Fruit fly (Drosophila melanogaster): ENCODE data around the gene PIG-H.
"Not testable (repeated sequence)": the region's sequence is repeated elsewhere in the genome, so short reads cannot be mapped to it uniquely, and the experiment has no call there.

PIG-H gene

dm6 chr3R:8026515-8026914, 26.9 kb downstream of the PIG-H start:
- TF ChIP-seq insv (optimal IDR thresholded peaks at IDR 0.05) (no peak), psq (optimal IDR thresholded peaks at IDR 0.05) (no peak), Myc (optimal IDR thresholded peaks at IDR 0.05) (no peak), h (optimal IDR thresholded peaks at IDR 0.05) (no peak), ttk (optimal IDR thresholded peaks at IDR 0.05) (no peak), Sin3A (optimal IDR thresholded peaks at IDR 0.05) (no peak)

- TF ChIP-seq Myc (optimal IDR thresholded peaks at IDR 0.05) = no peak
- TF ChIP-seq h (optimal IDR thresholded peaks at IDR 0.05) = no peak
- TF ChIP-seq ttk (optimal IDR thresholded peaks at IDR 0.05) = no peak
- TF ChIP-seq Sin3A (optimal IDR thresholded peaks at IDR 0.05) = no peak
- no peak for TF ChIP-seq insv (optimal IDR thresholded peaks at IDR 0.05)
- TF ChIP-seq psq (optimal IDR thresholded peaks at IDR 0.05) = no peak
These were observed 27.6 kb downstream of the PIG-H start for dm6 chr3R:8027203-8027688.

dm6 chr3R:8029496-8030013, 29.9 kb downstream of the PIG-H start, which contains the start of gene ImpE3:
Gene ImpE3 (minus strand): TSS chr3R:8029546.
- TF ChIP-seq Sin3A (optimal IDR thresholded peaks at IDR 0.05) (no peak), h (optimal IDR thresholded peaks at IDR 0.05) (no peak), ttk (optimal IDR thresholded peaks at IDR 0.05) (no peak), psq (optimal IDR thresholded peaks at IDR 0.05) (no peak), Myc (optimal IDR thresholded peaks at IDR 0.05) (no peak), insv (optimal IDR thresholded peaks at IDR 0.05) (no peak)

dm6 chr3R:8030151-8030899, 30.7 kb downstream of the PIG-H start, which contains the start of the genes CG10903 and CG2747:
Gene CG10903 (plus strand): TSS chr3R:8030411.
Gene CG2747 (minus strand): TSS chr3R:8030790.
- TF ChIP-seq psq (optimal IDR thresholded peaks at IDR 0.05) (no peak), ttk (optimal IDR thresholded peaks at IDR 0.05) (no peak), h (optimal IDR thresholded peaks at IDR 0.05) (no peak), insv (optimal IDR thresholded peaks at IDR 0.05) (no peak), Myc (optimal IDR thresholded peaks at IDR 0.05) (no peak), Sin3A (optimal IDR thresholded peaks at IDR 0.05) (no peak)

- TF ChIP-seq Myc (optimal IDR thresholded peaks at IDR 0.05) (no peak), h (optimal IDR thresholded peaks at IDR 0.05) (no peak)
These were observed 33.4 kb downstream of the PIG-H start, which contains the start of the genes CG11035 and unc-45 for dm6 chr3R:8032923-8033478. Gene CG11035 (minus strand): TSS chr3R:8033009. Gene unc-45 (plus strand): TSS chr3R:8033301.

- no peak for TF ChIP-seq Sin3A (optimal IDR thresholded peaks at IDR 0.05)
- no peak for TF ChIP-seq Myc (optimal IDR thresholded peaks at IDR 0.05)
- no peak for TF ChIP-seq psq (optimal IDR thresholded peaks at IDR 0.05)
- no peak for TF ChIP-seq insv (optimal IDR thresholded peaks at IDR 0.05)
- no peak for TF ChIP-seq h (optimal IDR thresholded peaks at IDR 0.05)
- TF ChIP-seq ttk (optimal IDR thresholded peaks at IDR 0.05) = no peak
These were observed 38.3 kb downstream of the PIG-H start for dm6 chr3R:8037896-8038295.

dm6 chr3R:8038927-8039326, 39.3 kb downstream of the PIG-H start:
- TF ChIP-seq psq (optimal IDR thresholded peaks at IDR 0.05) (no peak), ttk (optimal IDR thresholded peaks at IDR 0.05) (no peak), insv (optimal IDR thresholded peaks at IDR 0.05) (no peak), Myc (optimal IDR thresholded peaks at IDR 0.05) (no peak), h (optimal IDR thresholded peaks at IDR 0.05) (no peak), Sin3A (optimal IDR thresholded peaks at IDR 0.05) (no peak)

- TF ChIP-seq Myc (optimal IDR thresholded peaks at IDR 0.05) (no peak), Sin3A (optimal IDR thresholded peaks at IDR 0.05) (no peak)
These were observed 41.2 kb downstream of the PIG-H start, which contains the start of gene CG43060 for dm6 chr3R:8040843-8041242. Gene CG43060 (plus strand): TSS chr3R:8041224.

dm6 chr3R:8048867-8049266, 49.2 kb downstream of the PIG-H start, which contains the start of gene CG43618:
Gene CG43618 (plus strand): TSS chr3R:8049167.
- not testable (repeated sequence) for TF ChIP-seq Myc, insv, psq (optimal IDR thresholded peaks at IDR 0.05)

dm6 chr3R:8049373-8049772, 49.7 kb downstream of the PIG-H start, which contains the start of gene CG43061:
Gene CG43061 (plus strand): TSS chr3R:8049673.
- TF ChIP-seq Myc, h, psq (optimal IDR thresholded peaks at IDR 0.05): not testable (repeated sequence)
